Worm (Caenorhabditis elegans): ENCODE data around the gene gldi-8.
A peak's percentile ranks its signal among the peaks of the same experiment; 100 is the strongest.

gldi-8 gene

DNA sequence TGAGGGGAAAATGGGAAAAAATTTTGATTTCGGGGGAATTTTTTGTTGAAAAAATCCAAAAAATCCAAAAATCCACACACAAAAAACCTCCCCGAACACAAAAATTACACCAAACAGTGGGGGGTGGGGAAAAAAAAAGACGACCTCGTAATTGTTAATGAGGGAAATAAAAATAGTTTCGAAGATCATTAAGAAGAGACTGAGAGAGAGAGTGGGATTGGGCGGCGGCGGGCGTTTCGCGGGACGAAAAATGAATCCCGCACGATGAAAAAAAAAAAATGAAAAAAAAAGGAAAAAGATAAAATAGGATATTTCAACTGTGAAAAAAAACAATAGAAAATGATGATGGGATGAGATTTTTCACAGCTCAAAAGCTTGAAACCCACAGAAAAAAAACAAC is at the start of gene gldi-8:
TSS of gene gldi-8 (minus strand) at position 58 of the 400 bp plus-strand sequence.
- TF ChIP-seq R02D3.7 (tag; optimal IDR thresholded peaks at IDR 0.05), result no peak
- peak; percentile 82 for TF ChIP-seq snpc-4 (tag; optimal IDR thresholded peaks at IDR 0.05)

- TF ChIP-seq C34F6.9 (tag; optimal IDR thresholded peaks at IDR 0.05) (no peak), elt-3 (tag; optimal IDR thresholded peaks at IDR 0.05) (no peak), fos-1 (tag; optimal IDR thresholded peaks at IDR 0.05) (no peak), gmeb-1 (tag; optimal IDR thresholded peaks at IDR 0.05) (no peak), nhr-21 (tag; optimal IDR thresholded peaks at IDR 0.05) (no peak), skn-1 (tag; optimal IDR thresholded peaks at IDR 0.05) (no peak), lin-13 (GFP tag; optimal IDR thresholded peaks at IDR 0.05) (no peak), nhr-23 (tag; optimal IDR thresholded peaks at IDR 0.05) (no peak), mbf-1 (tag; optimal IDR thresholded peaks at IDR 0.05) (no peak), nhr-237 (tag; optimal IDR thresholded peaks at IDR 0.05) (no peak), nhr-11 (tag; optimal IDR thresholded peaks at IDR 0.05) (no peak), nhr-77 (tag; optimal IDR thresholded peaks at IDR 0.05) (no peak), dmd-4 (tag; optimal IDR thresholded peaks at IDR 0.05) (no peak), snpc-4 (tag; optimal IDR thresholded peaks at IDR 0.05) (no peak), unc-39 (tag; optimal IDR thresholded peaks at IDR 0.05) (no peak), unc-55 (GFP tag; optimal IDR thresholded peaks at IDR 0.05) (no peak), R02D3.7 (tag; optimal IDR thresholded peaks at IDR 0.05) (no peak), nhr-12 (tag; optimal IDR thresholded peaks at IDR 0.05) (no peak), sem-4 (tag; optimal IDR thresholded peaks at IDR 0.05) (no peak)
These were observed 45.1 kb upstream of the gldi-8 start for ce11 chrIII:12644669-12645068.

DNA sequence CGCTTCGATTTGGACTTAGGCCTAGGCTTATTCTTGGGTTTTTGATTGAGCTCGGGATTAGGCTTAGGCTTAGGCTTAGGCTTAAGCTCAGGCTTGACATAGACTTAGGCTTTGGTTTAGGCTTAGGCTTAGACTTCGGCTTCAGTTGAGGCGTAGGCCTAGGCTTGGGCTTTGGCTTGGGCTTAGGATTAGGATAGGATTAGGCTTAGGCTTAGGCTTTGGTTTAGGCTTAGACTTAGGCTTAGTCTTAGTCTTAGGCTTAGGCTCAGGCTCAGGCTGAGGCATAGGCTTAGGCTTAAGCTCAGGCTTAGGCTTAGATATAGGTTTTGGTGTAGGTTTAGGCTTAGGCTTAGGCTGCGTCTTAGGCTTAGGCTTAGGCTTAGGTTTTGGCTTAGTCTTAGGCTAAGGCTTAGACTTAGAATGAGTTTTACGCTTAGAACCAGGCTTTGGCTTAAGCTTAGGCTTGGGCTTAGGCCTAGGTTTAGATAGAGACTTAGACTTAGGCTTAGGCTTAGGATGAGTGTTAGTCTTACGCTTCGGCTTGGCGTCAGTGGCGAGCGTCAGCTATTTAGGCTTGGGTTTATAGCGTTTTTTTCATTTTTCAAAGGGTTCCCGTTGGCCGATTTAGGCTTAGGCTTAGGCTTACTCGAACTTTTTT is 43.1 kb upstream of the gldi-8 start:
- no peak for TF ChIP-seq nhr-6 (tag; optimal IDR thresholded peaks at IDR 0.05)

DNA sequence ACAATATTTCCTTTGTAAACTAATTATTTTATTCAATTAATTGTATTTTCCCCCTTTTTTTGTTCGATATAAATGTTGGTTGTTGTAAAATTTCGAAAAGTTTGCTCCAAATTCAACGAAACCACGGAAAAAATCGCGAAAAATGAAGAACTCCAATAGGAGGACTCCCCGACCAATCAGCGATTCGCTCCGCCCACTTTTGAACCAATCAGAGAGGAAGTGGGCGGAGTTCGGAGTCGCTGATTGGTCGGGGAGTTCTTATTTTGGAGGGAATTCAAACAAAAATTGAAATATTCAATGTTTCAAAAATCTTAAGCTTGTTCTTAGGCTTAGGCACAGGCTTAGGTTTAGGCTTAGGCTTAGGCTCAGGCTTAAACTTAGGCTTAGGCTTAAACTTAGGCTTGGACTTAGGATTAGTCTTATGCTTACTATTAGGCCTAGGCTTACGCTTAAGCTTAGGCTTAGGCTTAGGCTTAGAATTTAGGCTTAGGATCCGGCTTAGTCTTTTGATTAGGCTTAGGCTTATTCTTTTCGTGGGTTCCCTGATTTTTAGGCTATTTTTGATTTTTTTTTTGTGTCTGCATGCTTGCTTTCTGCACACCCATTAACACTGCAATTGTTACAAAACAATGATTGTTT is 41.0 kb upstream of the gldi-8 start:
- TF ChIP-seq ZK546.5 (tag; optimal IDR thresholded peaks at IDR 0.05) (no peak), C34F6.9 (tag; optimal IDR thresholded peaks at IDR 0.05) (no peak), unc-39 (tag; optimal IDR thresholded peaks at IDR 0.05) (no peak), lin-11 (tag; optimal IDR thresholded peaks at IDR 0.05) (no peak), mab-5 (tag; optimal IDR thresholded peaks at IDR 0.05) (no peak), nhr-23 (tag; optimal IDR thresholded peaks at IDR 0.05) (no peak), unc-55 (GFP tag; optimal IDR thresholded peaks at IDR 0.05) (no peak), nhr-237 (tag; optimal IDR thresholded peaks at IDR 0.05) (no peak), zag-1 (tag; optimal IDR thresholded peaks at IDR 0.05) (no peak), blmp-1 (tag; optimal IDR thresholded peaks at IDR 0.05; ENCODE audit: insufficient read depth) (no peak), elt-1 (tag; optimal IDR thresholded peaks at IDR 0.05) (no peak), lin-13 (GFP tag; optimal IDR thresholded peaks at IDR 0.05) (no peak), ceh-16 (tag; optimal IDR thresholded peaks at IDR 0.05) (no peak), elt-3 (tag; optimal IDR thresholded peaks at IDR 0.05) (no peak), mdl-1 (tag; optimal IDR thresholded peaks at IDR 0.05) (no peak)

DNA sequence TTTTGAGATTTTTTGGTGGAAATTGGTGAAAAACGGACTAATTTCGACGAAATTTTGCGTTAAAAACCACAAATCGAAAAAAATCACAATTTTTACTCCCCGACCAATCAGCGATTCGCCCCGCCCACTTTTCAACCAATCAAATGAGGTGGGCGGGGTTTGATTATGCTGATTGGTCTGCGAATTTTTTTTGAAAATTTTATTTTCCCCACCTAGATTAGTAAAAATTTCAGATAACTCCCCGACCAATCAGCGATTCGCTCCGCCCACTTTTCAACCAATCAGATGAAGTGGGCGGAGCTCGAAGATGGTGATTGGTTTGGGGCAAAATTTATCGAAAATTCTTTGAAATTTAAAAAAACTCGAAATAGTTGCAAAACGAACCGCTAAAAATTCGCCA is 39.7 kb upstream of the gldi-8 start:
- TF ChIP-seq sma-9 (GFP tag; optimal IDR thresholded peaks at IDR 0.05), result no peak
- TF ChIP-seq sma-9 (tag; optimal IDR thresholded peaks at IDR 0.05), result no peak
- TF ChIP-seq unc-62 (GFP tag; optimal IDR thresholded peaks at IDR 0.05), result no peak
- TF ChIP-seq fos-1 (tag; optimal IDR thresholded peaks at IDR 0.05), result no peak
- no peak for TF ChIP-seq mdl-1 (tag; optimal IDR thresholded peaks at IDR 0.05)
- no peak for TF ChIP-seq gmeb-1 (tag; optimal IDR thresholded peaks at IDR 0.05)

ce11 chrIII:12638592-12638991 is 39.1 kb upstream of the gldi-8 start:
- TF ChIP-seq sma-3 (GFP tag; optimal IDR thresholded peaks at IDR 0.05) (no peak), peb-1 (tag; optimal IDR thresholded peaks at IDR 0.05) (no peak), C34F6.9 (tag; optimal IDR thresholded peaks at IDR 0.05) (no peak), unc-55 (GFP tag; optimal IDR thresholded peaks at IDR 0.05) (no peak), mdl-1 (tag; optimal IDR thresholded peaks at IDR 0.05) (no peak), unc-39 (tag; optimal IDR thresholded peaks at IDR 0.05) (no peak)

All from whole organism, L2 larva.